Worm (Caenorhabditis elegans): ENCODE measurements around the gene Y57E12AL.6.

Gene Y57E12AL.6

DNA sequence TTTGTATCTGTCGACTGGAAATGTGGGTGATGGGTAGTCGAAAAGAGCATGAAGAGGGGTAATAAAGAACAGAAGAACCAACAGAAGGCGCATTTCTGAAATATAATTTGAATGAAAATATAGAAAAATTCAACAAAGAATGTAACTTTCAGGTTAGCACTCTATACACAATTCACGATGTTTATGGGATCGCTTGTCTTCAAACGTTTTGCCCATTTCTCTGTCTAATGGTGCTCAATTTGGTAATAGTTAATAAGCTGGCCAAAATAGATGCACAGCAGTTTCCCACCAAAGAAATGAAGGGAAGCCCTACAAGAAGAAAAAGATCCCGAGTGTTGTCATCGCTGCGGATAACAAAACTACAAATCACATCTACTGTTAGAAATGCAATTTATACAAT, 12.8 kb downstream of the Y57E12AL.6 start, which contains the start of gene F20A1.8:
F20A1.8 (minus strand) TSS at position 101 of the 400 bp plus-strand sequence.
- TF ChIP-seq dao-5 (tag; optimal IDR thresholded peaks at IDR 0.05) (no peak), W03F9.2 (tag; optimal IDR thresholded peaks at IDR 0.05) (no peak), him-1 (tag; optimal IDR thresholded peaks at IDR 0.05) (no peak)

DNA sequence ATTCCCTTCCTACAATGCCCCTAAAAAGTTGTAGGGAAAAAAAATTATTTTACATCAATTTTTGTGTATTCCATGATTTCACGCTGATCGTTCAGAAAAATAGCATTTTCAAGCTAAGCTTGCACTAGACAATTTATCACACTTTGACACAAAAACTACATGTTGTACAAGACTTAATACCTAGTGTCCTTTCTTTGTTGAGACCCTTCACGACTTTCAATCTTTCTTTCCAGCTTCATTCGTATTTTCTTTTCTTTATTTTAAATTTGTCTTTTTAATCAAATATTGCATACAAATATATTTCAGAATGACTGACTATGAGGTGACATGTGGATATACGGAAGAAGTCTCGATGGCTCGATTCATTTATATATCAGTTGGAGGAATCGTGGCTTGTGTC, 14.3 kb downstream of the Y57E12AL.6 start, which contains the start of gene F20A1.2:
F20A1.2 (plus strand) TSS at position 301 of the 400 bp plus-strand sequence.
- TF ChIP-seq him-1 (tag; optimal IDR thresholded peaks at IDR 0.05) (no peak), W03F9.2 (tag; optimal IDR thresholded peaks at IDR 0.05) (no peak), dao-5 (tag; optimal IDR thresholded peaks at IDR 0.05) (no peak)

DNA sequence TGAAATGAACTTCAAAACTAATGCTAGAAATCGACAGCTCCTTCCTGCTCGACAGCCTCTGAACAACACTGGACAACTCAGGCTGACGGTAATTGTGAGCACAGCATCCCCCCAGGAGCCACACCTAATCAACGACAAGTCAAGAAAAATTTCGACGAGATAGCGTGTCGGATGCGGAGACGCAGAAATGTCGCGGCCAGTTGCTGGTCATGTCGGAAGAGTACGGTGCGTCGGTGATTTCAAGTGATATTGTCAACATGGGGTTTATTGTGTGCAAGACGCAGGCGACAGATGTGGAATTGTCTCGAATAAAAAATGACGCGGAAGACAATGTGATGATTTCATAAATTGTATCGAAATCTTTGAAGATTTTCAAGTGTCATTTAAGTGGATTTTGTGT, 23.8 kb downstream of the Y57E12AL.6 start, which contains the start of gene twk-11:
twk-11 (minus strand) TSS at position 101 of the 400 bp plus-strand sequence.
- no peak for TF ChIP-seq him-1 (tag; optimal IDR thresholded peaks at IDR 0.05)
- no peak for TF ChIP-seq dao-5 (tag; optimal IDR thresholded peaks at IDR 0.05)
- no peak for TF ChIP-seq W03F9.2 (tag; optimal IDR thresholded peaks at IDR 0.05)

DNA sequence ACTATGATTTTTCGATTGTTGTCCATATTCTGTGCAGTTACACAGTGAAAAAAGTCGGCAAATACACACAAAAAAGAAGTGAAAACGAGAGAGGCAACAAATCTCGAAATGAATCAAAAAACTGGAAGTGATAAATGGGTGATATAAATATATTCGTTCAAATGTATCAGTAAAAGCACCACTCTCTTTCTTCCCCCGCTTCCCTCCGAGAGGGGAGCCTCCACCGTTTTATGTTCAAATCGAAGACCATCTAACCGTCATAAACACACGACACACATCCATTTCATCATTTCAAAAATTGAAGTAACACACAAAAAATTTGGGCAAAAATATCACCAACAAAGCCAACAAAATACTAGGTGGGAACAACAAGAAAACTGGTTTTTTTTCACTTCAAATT, 33.2 kb downstream of the Y57E12AL.6 start, which contains the start of gene F20A1.6:
F20A1.6 (minus strand) TSS at position 101 of the 400 bp plus-strand sequence.
- TF ChIP-seq dao-5 (tag; optimal IDR thresholded peaks at IDR 0.05) = no peak
- no peak for TF ChIP-seq him-1 (tag; optimal IDR thresholded peaks at IDR 0.05)
- TF ChIP-seq W03F9.2 (tag; optimal IDR thresholded peaks at IDR 0.05) = no peak

DNA sequence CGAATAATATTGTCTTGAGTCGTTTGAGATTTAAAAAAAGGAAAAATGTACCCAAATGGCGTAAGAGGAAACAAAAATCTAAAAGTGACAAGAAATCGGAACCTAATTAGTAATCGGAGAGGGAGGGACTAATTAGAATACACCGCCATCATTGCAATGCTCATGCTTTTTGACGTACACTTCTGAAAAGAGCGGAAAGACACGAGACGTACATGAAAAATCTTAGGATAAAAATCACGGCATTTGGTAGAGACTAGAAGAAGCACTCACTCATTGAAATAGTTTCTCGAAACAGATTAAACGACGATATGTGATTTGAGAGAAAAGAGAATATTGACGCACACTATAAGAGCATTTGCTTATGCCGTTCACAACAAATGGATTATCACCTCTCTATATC, 37.3 kb downstream of the Y57E12AL.6 start:
- TF ChIP-seq W03F9.2 (tag; optimal IDR thresholded peaks at IDR 0.05) = no peak
- no peak for TF ChIP-seq dao-5 (tag; optimal IDR thresholded peaks at IDR 0.05)
- TF ChIP-seq him-1 (tag; optimal IDR thresholded peaks at IDR 0.05) = no peak

DNA sequence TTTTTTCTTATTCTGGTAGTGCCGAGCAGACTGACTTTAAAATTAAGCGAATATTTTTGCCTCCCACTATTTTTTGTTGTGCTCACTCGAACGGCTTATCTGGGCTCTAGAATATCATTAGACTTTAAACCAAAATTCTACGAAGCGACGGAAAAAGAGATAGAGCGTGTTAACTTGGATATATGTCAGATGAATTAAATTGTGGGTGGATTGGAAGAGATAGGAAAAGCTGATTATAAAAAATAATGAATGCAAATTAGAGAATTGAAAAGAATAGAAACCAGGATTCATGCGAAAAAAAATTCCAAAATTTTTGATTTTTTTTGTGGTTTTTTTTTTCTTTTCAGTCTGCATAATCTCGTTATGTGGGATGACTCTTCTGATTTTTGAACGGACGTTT, 38.5 kb downstream of the Y57E12AL.6 start, which contains the start of gene F20A1.4:
F20A1.4 (minus strand) TSS at position 101 of the 400 bp plus-strand sequence.
- no peak for TF ChIP-seq W03F9.2 (tag; optimal IDR thresholded peaks at IDR 0.05)
- TF ChIP-seq him-1 (tag; optimal IDR thresholded peaks at IDR 0.05) = no peak
- no peak for TF ChIP-seq dao-5 (tag; optimal IDR thresholded peaks at IDR 0.05)

DNA sequence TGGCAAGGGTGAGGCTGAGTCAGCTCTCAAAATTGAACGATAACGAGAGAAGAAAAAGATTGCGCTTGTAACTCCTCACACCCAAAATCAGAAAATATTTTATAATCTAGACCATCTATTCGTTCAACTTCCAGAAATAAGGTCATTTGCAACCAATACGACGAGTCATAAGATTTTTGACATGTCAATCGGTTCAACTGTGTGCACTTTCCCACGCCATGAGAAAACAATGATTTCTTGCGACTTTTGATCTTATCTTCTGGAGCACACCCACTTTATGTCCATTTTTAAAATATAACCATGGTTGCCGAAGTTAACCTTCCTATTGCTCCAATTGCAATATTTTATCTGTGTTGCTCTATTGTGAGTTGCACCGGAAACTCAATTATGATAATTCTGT, 43.2 kb downstream of the Y57E12AL.6 start, which contains the start of gene srsx-32:
srsx-32 (plus strand) TSS at position 301 of the 400 bp plus-strand sequence.
- TF ChIP-seq dao-5 (tag; optimal IDR thresholded peaks at IDR 0.05) (no peak), him-1 (tag; optimal IDR thresholded peaks at IDR 0.05) (no peak), W03F9.2 (tag; optimal IDR thresholded peaks at IDR 0.05) (no peak)

DNA sequence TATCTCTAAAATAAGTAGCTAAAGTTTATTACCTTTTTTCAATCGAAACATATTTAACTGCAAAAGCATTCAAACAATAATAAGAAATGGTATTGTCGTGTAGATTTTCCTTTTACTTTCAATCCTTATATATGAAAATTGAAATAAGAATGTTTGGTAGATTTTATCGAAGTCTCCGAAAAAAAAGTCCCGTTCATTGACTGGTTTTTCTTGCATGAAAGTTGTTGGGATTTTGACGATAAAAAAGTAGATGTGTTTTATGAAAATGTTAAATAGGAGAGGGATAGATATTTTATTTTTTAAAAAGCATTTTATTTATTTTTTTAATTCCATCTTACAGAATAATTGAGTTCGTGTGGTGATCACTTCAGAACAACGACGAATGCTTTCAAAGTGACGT, 44.4 kb downstream of the Y57E12AL.6 start, which contains the start of gene C33G8.13:
C33G8.13 (minus strand) TSS at position 101 of the 400 bp plus-strand sequence.
- TF ChIP-seq him-1 (tag; optimal IDR thresholded peaks at IDR 0.05) = no peak
- no peak for TF ChIP-seq dao-5 (tag; optimal IDR thresholded peaks at IDR 0.05)
- no peak for TF ChIP-seq W03F9.2 (tag; optimal IDR thresholded peaks at IDR 0.05)

DNA sequence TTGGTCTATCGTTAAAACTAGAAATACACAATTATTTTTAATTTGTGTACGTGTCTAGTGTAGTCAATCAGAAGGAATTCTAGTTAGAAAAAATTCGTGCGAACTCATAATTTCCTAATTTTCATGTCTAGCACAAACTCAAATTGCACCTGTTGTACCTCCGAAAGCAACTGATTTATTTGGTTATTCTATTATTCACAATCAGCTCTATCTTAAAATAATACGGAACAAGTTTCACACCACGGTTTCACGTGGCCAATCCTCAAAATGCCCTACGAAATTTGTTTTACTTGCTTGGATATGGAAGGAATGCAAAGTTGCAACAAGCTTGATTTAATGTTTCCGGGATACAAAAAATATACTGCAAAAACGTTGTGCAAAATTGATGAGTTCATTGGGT, 47.7 kb downstream of the Y57E12AL.6 start, which contains the start of gene srw-127:
srw-127 (plus strand) TSS at position 301 of the 400 bp plus-strand sequence.
- TF ChIP-seq W03F9.2 (tag; optimal IDR thresholded peaks at IDR 0.05) (no peak), him-1 (tag; optimal IDR thresholded peaks at IDR 0.05) (no peak), dao-5 (tag; optimal IDR thresholded peaks at IDR 0.05) (no peak)
